Fruit fly (Drosophila melanogaster): ENCODE results near the gene MED27.
A peak's percentile ranks its signal among the peaks of the same experiment; 100 is the strongest.

The MED27 gene

dm6 chr3R:5624115-5624878, 30.6 kb upstream of the MED27 start, which contains the start of the genes Dph4, Spec2 and RpL13A (continued):
- TF ChIP-seq CG6276 (GFP tag; optimal IDR thresholded peaks at IDR 0.05) (no peak), CG3032 (tag; optimal IDR thresholded peaks at IDR 0.05) (peak; percentile 75), esn (GFP tag; optimal IDR thresholded peaks at IDR 0.05) (peak; percentile 92), Met (GFP tag; optimal IDR thresholded peaks at IDR 0.05) (peak; percentile 89), Hr39 (GFP tag; optimal IDR thresholded peaks at IDR 0.05) (no peak), vri (GFP tag; optimal IDR thresholded peaks at IDR 0.05) (no peak), OdsH (GFP tag; optimal IDR thresholded peaks at IDR 0.05) (no peak), spab (GFP tag; optimal IDR thresholded peaks at IDR 0.05) (no peak), Blimp-1 (GFP tag; optimal IDR thresholded peaks at IDR 0.05) (peak; percentile 72), Eip93F (GFP tag; optimal IDR thresholded peaks at IDR 0.05) (peak; percentile 8), lz (GFP tag; optimal IDR thresholded peaks at IDR 0.05) (peak; percentile 91), CG11902 (GFP tag; optimal IDR thresholded peaks at IDR 0.05) (peak; percentile 48), net (GFP tag; optimal IDR thresholded peaks at IDR 0.05) (peak; percentile 93), Hr4 (GFP tag; optimal IDR thresholded peaks at IDR 0.05) (no peak), fd59A (GFP tag; optimal IDR thresholded peaks at IDR 0.05) (peak; percentile 64), CG6808 (GFP tag; optimal IDR thresholded peaks at IDR 0.05) (peak; percentile 83), CG32006 (GFP tag; optimal IDR thresholded peaks at IDR 0.05) (no peak), fkh (GFP tag; optimal IDR thresholded peaks at IDR 0.05) (peak; percentile 82), CG15336 (GFP tag; IDR thresholded peaks at IDR 0.05) (no peak), Ets96B (tag; optimal IDR thresholded peaks at IDR 0.05) (peak; percentile 49), Sox15 (GFP tag; optimal IDR thresholded peaks at IDR 0.05) (peak; percentile 23), Hr38 (GFP tag; optimal IDR thresholded peaks at IDR 0.05) (no peak), CG6854 (GFP tag; optimal IDR thresholded peaks at IDR 0.05) (peak; percentile 95)

- TF ChIP-seq Hr39 (GFP tag; optimal IDR thresholded peaks at IDR 0.05): no peak
- no peak for TF ChIP-seq Smox (GFP tag; optimal IDR thresholded peaks at IDR 0.05)
- no peak for TF ChIP-seq CG11762 (GFP tag; optimal IDR thresholded peaks at IDR 0.05; ENCODE audit: insufficient read depth)
- no peak for TF ChIP-seq CG11294 (GFP tag; IDR thresholded peaks at IDR 0.05)
- no peak for TF ChIP-seq CG34406 (GFP tag; optimal IDR thresholded peaks at IDR 0.05)
- TF ChIP-seq esn (GFP tag; optimal IDR thresholded peaks at IDR 0.05): no peak
- no peak for TF ChIP-seq CG32006 (GFP tag; optimal IDR thresholded peaks at IDR 0.05)
- TF ChIP-seq topi (GFP tag; optimal IDR thresholded peaks at IDR 0.05): no peak
- TF ChIP-seq achi (GFP tag; optimal IDR thresholded peaks at IDR 0.05): no peak
- TF ChIP-seq CG3032 (tag; optimal IDR thresholded peaks at IDR 0.05): no peak
- no peak for TF ChIP-seq CG8119 (GFP tag; IDR thresholded peaks at IDR 0.05)
- no peak for TF ChIP-seq CG9139 (GFP tag; optimal IDR thresholded peaks at IDR 0.05)
- TF ChIP-seq fkh (GFP tag; optimal IDR thresholded peaks at IDR 0.05): no peak
- TF ChIP-seq lz (GFP tag; optimal IDR thresholded peaks at IDR 0.05): no peak
- TF ChIP-seq Sox15 (GFP tag; optimal IDR thresholded peaks at IDR 0.05): no peak
- TF ChIP-seq CG3919 (GFP tag; optimal IDR thresholded peaks at IDR 0.05): no peak
- TF ChIP-seq OdsH (GFP tag; optimal IDR thresholded peaks at IDR 0.05): no peak
- TF ChIP-seq CG6163 (GFP tag; IDR thresholded peaks at IDR 0.05): no peak
- TF ChIP-seq Eip75B (GFP tag; optimal IDR thresholded peaks at IDR 0.05): no peak
These were observed 27.4 kb upstream of the MED27 start, which contains the start of gene CG31551 for dm6 chr3R:5627552-5627951. Gene CG31551 (plus strand): TSS chr3R:5627852.

- TF ChIP-seq fd85E (GFP tag; optimal IDR thresholded peaks at IDR 0.05): no peak
- no peak for TF ChIP-seq Hr38 (GFP tag; optimal IDR thresholded peaks at IDR 0.05)
- no peak for TF ChIP-seq CG3032 (tag; optimal IDR thresholded peaks at IDR 0.05)
- no peak for TF ChIP-seq CG10669 (GFP tag; optimal IDR thresholded peaks at IDR 0.05)
- no peak for TF ChIP-seq OdsH (GFP tag; optimal IDR thresholded peaks at IDR 0.05)
These were observed 22.8 kb upstream of the MED27 start, which contains the start of gene CG31549 for dm6 chr3R:5632182-5632581. Gene CG31549 (plus strand): TSS chr3R:5632192.
